Fruit fly (Drosophila melanogaster) whole organism, embryonic: ENCODE data around the gene Gdi.

Experiments
- Adf1 ChIP-seq: fragments of 200-800 bp; sonication (Bioruptor generic); IDR thresholded peaks from 2 replicates; pipeline ENCODE4 v1.3.6; 2022; ENCODE audit warnings: missing biosample characterization, missing genetic modification characterization
- CG10366 ChIP-seq: fragments of 200-800 bp; sonication (Bioruptor generic); IDR thresholded peaks from 2 replicates; pipeline ENCODE4 v1.3.6; 2022; ENCODE audit warnings: missing biosample characterization, missing genetic modification characterization
- CG12104 ChIP-seq: fragments of 200-800 bp; sonication (Bioruptor generic); optimal IDR thresholded peaks from 3 replicates; lab custom pipeline; 2016; ENCODE audit warnings: missing biosample characterization, missing genetic modification characterization
- CG18262 ChIP-seq: fragments of 200-800 bp; optimal IDR thresholded peaks from 3 replicates; lab custom pipeline; 2019; ENCODE audit warnings: missing biosample characterization, mild to moderate bottlenecking, missing genetic modification characterization, moderate library complexity
- CG18619 ChIP-seq: fragments of 200-800 bp; sonication (Bioruptor generic); optimal IDR thresholded peaks from 3 replicates; lab custom pipeline; 2017; ENCODE audit warnings: missing biosample characterization, mild to moderate bottlenecking, missing genetic modification characterization
- CG2116 ChIP-seq: fragments of 200-800 bp; sonication (Bioruptor generic); optimal IDR thresholded peaks from 3 replicates; lab custom pipeline; 2018; ENCODE audit warnings: missing biosample characterization, mild to moderate bottlenecking, missing genetic modification characterization
- CG31224 ChIP-seq: fragments of 200-800 bp; sonication (Bioruptor generic); IDR thresholded peaks from 2 replicates; pipeline ENCODE4 v1.3.6; 2022; ENCODE audit warnings: missing biosample characterization, missing genetic modification characterization
- CG31388 ChIP-seq: fragments of 200-800 bp; sonication (Bioruptor generic); optimal IDR thresholded peaks from 2 replicates; lab custom pipeline; 2016; ENCODE audit warnings: missing biosample characterization, missing genetic modification characterization
- CG31441 ChIP-seq: fragments of 200-800 bp; sonication (Bioruptor generic); IDR thresholded peaks from 2 replicates; pipeline ENCODE4 v1.3.6; 2022; ENCODE audit warnings: missing biosample characterization, missing genetic modification characterization
- CG3847 ChIP-seq: fragments of 200-800 bp; sonication (Bioruptor generic); IDR thresholded peaks from 2 replicates; pipeline ENCODE4 v1.3.6; 2022; ENCODE audit warnings: missing biosample characterization, missing genetic modification characterization
- CG4424 ChIP-seq: fragments of 200-800 bp; sonication (Bioruptor generic); optimal IDR thresholded peaks from 3 replicates; lab custom pipeline; 2016; ENCODE audit warnings: missing biosample characterization, missing genetic modification characterization
- CG6272 ChIP-seq: fragments of 200-800 bp; sonication (Bioruptor generic); IDR thresholded peaks from 2 replicates; pipeline ENCODE4 v1.3.6; 2022; ENCODE audit warnings: missing biosample characterization, missing genetic modification characterization
- CG6654 ChIP-seq: fragments of 200-800 bp; sonication (Bioruptor generic); optimal IDR thresholded peaks from 2 replicates; lab custom pipeline; 2017; ENCODE audit warnings: missing biosample characterization, mild to moderate bottlenecking, missing genetic modification characterization
- CG6813 ChIP-seq: fragments of 200-800 bp; sonication (Bioruptor generic); optimal IDR thresholded peaks from 2 replicates; lab custom pipeline; 2017; ENCODE audit warnings: missing biosample characterization, missing genetic modification characterization, mild to moderate bottlenecking, moderate library complexity, missing genetic modification reagents
- CG7271 ChIP-seq: fragments of 200-800 bp; sonication (Bioruptor generic); optimal IDR thresholded peaks from 2 replicates; lab custom pipeline; 2018; ENCODE audit warnings: missing biosample characterization, mild to moderate bottlenecking, missing genetic modification characterization, moderate library complexity
- CG7745 ChIP-seq: fragments of 200-800 bp; sonication (Bioruptor generic); optimal IDR thresholded peaks from 2 replicates; lab custom pipeline; 2018; ENCODE audit warnings: missing biosample characterization, mild to moderate bottlenecking, missing genetic modification characterization, moderate library complexity
- CG9215 ChIP-seq: fragments of 200-800 bp; sonication (Bioruptor generic); IDR thresholded peaks from 2 replicates; pipeline ENCODE4 v1.3.6; 2022; ENCODE audit warnings: missing biosample characterization, missing genetic modification characterization
- D19A ChIP-seq: fragments of 200-800 bp; optimal IDR thresholded peaks from 3 replicates; lab custom pipeline; 2019; ENCODE audit warnings: missing biosample characterization, mild to moderate bottlenecking, missing genetic modification characterization, moderate library complexity
- Dek ChIP-seq: fragments of 200-800 bp; sonication (Bioruptor generic); optimal IDR thresholded peaks from 3 replicates; lab custom pipeline; 2019; ENCODE audit warnings: missing biosample characterization, mild to moderate bottlenecking, missing genetic modification characterization, moderate library complexity
- Doc2 ChIP-seq: fragments of 200-800 bp; sonication (Bioruptor generic); IDR thresholded peaks from 2 replicates; pipeline ENCODE4 v1.3.6; 2022; ENCODE audit warnings: missing biosample characterization, missing genetic modification characterization
- Ets65A ChIP-seq: fragments of 200-800 bp; sonication (Bioruptor generic); peaks from one replicate; lab custom pipeline; 2016; ENCODE audit warnings: missing biosample characterization, missing genetic modification characterization
- H2.0 ChIP-seq: fragments of 200-800 bp; sonication (Bioruptor generic); IDR thresholded peaks from 2 replicates; pipeline ENCODE4 v1.3.6; 2022; ENCODE audit warnings: missing biosample characterization, missing genetic modification characterization
- Hey ChIP-seq: fragments of 200-800 bp; sonication (Bioruptor generic); optimal IDR thresholded peaks from 3 replicates; lab custom pipeline; 2018; ENCODE audit warnings: missing biosample characterization, mild to moderate bottlenecking, missing genetic modification characterization
- HmgZ ChIP-seq: fragments of 200-800 bp; sonication (Bioruptor generic); optimal IDR thresholded peaks from 2 replicates; lab custom pipeline; 2018; ENCODE audit warnings: missing biosample characterization, mild to moderate bottlenecking, missing genetic modification characterization
- Hmx ChIP-seq: fragments of 200-800 bp; sonication (Bioruptor generic); optimal IDR thresholded peaks from 2 replicates; lab custom pipeline; 2016; ENCODE audit warnings: missing biosample characterization, missing genetic modification characterization
- Jarid2 ChIP-seq: fragments of 200-800 bp; sonication (Bioruptor generic); optimal IDR thresholded peaks from 3 replicates; lab custom pipeline; 2017; ENCODE audit warnings: mild to moderate bottlenecking, missing biosample characterization, missing genetic modification reagents, missing genetic modification characterization
- Kr ChIP-seq: fragments of 200-800 bp; sonication (Bioruptor generic); optimal IDR thresholded peaks from 2 replicates; lab custom pipeline; 2017; ENCODE audit warnings: missing biosample characterization, mild to moderate bottlenecking, missing genetic modification characterization
- NC2α ChIP-seq: fragments of 200-800 bp; sonication (Bioruptor generic); optimal IDR thresholded peaks from 2 replicates; lab custom pipeline; 2016; ENCODE audit warnings: missing biosample characterization, missing genetic modification characterization
- Ptx1 ChIP-seq: fragments of 200-800 bp; sonication (Bioruptor generic); IDR thresholded peaks from 2 replicates; pipeline ENCODE4 v1.3.6; 2022; ENCODE audit warnings: missing biosample characterization, missing genetic modification characterization
- Rx ChIP-seq: fragments of 200-800 bp; sonication (Bioruptor generic); IDR thresholded peaks from 2 replicates; pipeline ENCODE4 v1.3.6; 2022; ENCODE audit warnings: missing biosample characterization, missing genetic modification characterization
- ab ChIP-seq: fragments of 200-800 bp; sonication (Bioruptor generic); optimal IDR thresholded peaks from 2 replicates; lab custom pipeline; 2016; ENCODE audit warnings: missing biosample characterization, missing genetic modification characterization
- ara ChIP-seq: fragments of 200-800 bp; sonication (Bioruptor generic); IDR thresholded peaks from 2 replicates; pipeline ENCODE4 v1.3.6; 2022; ENCODE audit warnings: missing biosample characterization, missing genetic modification characterization
- ato ChIP-seq: fragments of 200-800 bp; sonication (Bioruptor generic); IDR thresholded peaks from 2 replicates; pipeline ENCODE4 v1.3.6; 2022; ENCODE audit warnings: missing biosample characterization, missing genetic modification characterization; ENCODE audit not compliant: partially characterized antibody
- corto ChIP-seq: fragments of 200-800 bp; sonication (Bioruptor generic); optimal IDR thresholded peaks from 2 replicates; lab custom pipeline; 2016; ENCODE audit warnings: missing biosample characterization, mild to moderate bottlenecking, missing genetic modification characterization, moderate library complexity
- dmrt11E ChIP-seq: fragments of 200-800 bp; sonication (Bioruptor generic); optimal IDR thresholded peaks from 3 replicates; lab custom pipeline; 2018; ENCODE audit warnings: missing biosample characterization, mild to moderate bottlenecking, missing genetic modification characterization, moderate library complexity
- ems ChIP-seq: fragments of 200-800 bp; sonication (Bioruptor generic); optimal IDR thresholded peaks from 3 replicates; lab custom pipeline; 2016; ENCODE audit warnings: missing biosample characterization, missing genetic modification characterization
- exex ChIP-seq: fragments of 200-800 bp; sonication (Bioruptor generic); optimal IDR thresholded peaks from 4 replicates; lab custom pipeline; 2018; ENCODE audit warnings: missing biosample characterization, mild to moderate bottlenecking, missing genetic modification characterization, moderate library complexity
- fd102C ChIP-seq: fragments of 200-800 bp; sonication (Bioruptor generic); optimal IDR thresholded peaks from 2 replicates; lab custom pipeline; 2018; ENCODE audit warnings: missing biosample characterization, mild to moderate bottlenecking, missing genetic modification characterization, moderate library complexity
- fd3F ChIP-seq: fragments of 200-800 bp; sonication (Bioruptor generic); optimal IDR thresholded peaks from 2 replicates; lab custom pipeline; 2018; ENCODE audit warnings: missing biosample characterization, mild to moderate bottlenecking, missing genetic modification characterization, moderate library complexity
- fru ChIP-seq: fragments of >200 bp; optimal IDR thresholded peaks from 2 replicates; lab custom pipeline; 2017
- gcm2 ChIP-seq: fragments of 200-800 bp; sonication (Bioruptor generic); optimal IDR thresholded peaks from 2 replicates; lab custom pipeline; 2016; ENCODE audit warnings: missing biosample characterization, missing genetic modification characterization
- her ChIP-seq: fragments of 200-800 bp; sonication (Bioruptor generic); optimal IDR thresholded peaks from 2 replicates; lab custom pipeline; 2016; ENCODE audit warnings: missing biosample characterization, missing genetic modification characterization
- jumu ChIP-seq: fragments of 200-800 bp; sonication (Bioruptor generic); optimal IDR thresholded peaks from 3 replicates; lab custom pipeline; 2016; ENCODE audit warnings: missing biosample characterization, missing genetic modification characterization
- lbe ChIP-seq: fragments of 200-800 bp; sonication (Bioruptor generic); optimal IDR thresholded peaks from 2 replicates; lab custom pipeline; 2016; ENCODE audit warnings: missing biosample characterization, mild to moderate bottlenecking, missing genetic modification characterization
- lola ChIP-seq, 3 experiments: fragments of >200 bp in 2 of 3; fragments of 200-800 bp in 1 of 3; sonication (Bioruptor generic) in 1 of 3; optimal IDR thresholded peaks; 2 replicates each; lab custom pipeline; 2017 to 2019; ENCODE audit warnings: missing biosample characterization in 3 of 3, missing genetic modification characterization in 3 of 3, mild to moderate bottlenecking in 1 of 3, moderate library complexity in 1 of 3
- maf-S ChIP-seq: fragments of 200-800 bp; sonication (Bioruptor generic); optimal IDR thresholded peaks from 2 replicates; lab custom pipeline; 2016; ENCODE audit warnings: missing biosample characterization, missing genetic modification characterization
- pnt ChIP-seq: fragments of 200-800 bp; sonication (Bioruptor generic); optimal IDR thresholded peaks from 3 replicates; lab custom pipeline; 2016; ENCODE audit warnings: missing biosample characterization, missing genetic modification characterization
- ranshi ChIP-seq: fragments of 200-800 bp; sonication (Bioruptor generic); IDR thresholded peaks from 2 replicates; pipeline ENCODE4 v1.3.6; 2022; ENCODE audit warnings: missing biosample characterization, missing genetic modification characterization
- tx ChIP-seq: fragments of 200-800 bp; sonication (Bioruptor generic); optimal IDR thresholded peaks from 2 replicates; lab custom pipeline; 2016; ENCODE audit warnings: missing biosample characterization, missing genetic modification characterization
- usp ChIP-seq: fragments of >200 bp; optimal IDR thresholded peaks from 2 replicates; lab custom pipeline; 2017; ENCODE audit warnings: missing biosample characterization, missing genetic modification characterization
- z ChIP-seq: fragments of 200-800 bp; sonication (Bioruptor generic); IDR thresholded peaks from 3 replicates; pipeline ENCODE4 v1.3.6; 2022; ENCODE audit warnings: missing biosample characterization, missing genetic modification characterization

Gene Gdi

dm6 chr2L:9496378-9497284 lies 2.0 kb upstream of the Gdi start (continued):
- peak; percentile 16; the same call in 1 of the 2 replicates for TF ChIP-seq CG6272 (GFP tag; lab: Robert Waterston, UW)
- no peak for TF ChIP-seq CG7745 (tag; lab: Kevin White, UChicago)
- TF ChIP-seq maf-S (GFP tag; lab: Kevin White, UChicago): no peak
- TF ChIP-seq NC2α: no peak
- no peak for TF ChIP-seq fd3F
- TF ChIP-seq pnt: no peak
- no peak for TF ChIP-seq Hmx (GFP tag; lab: Kevin White, UChicago)
- no peak for TF ChIP-seq ab (GFP tag; lab: Kevin White, UChicago)
- TF ChIP-seq Doc2 (GFP tag; lab: Robert Waterston, UW): no peak
- TF ChIP-seq CG31388: no peak
- TF ChIP-seq ems (GFP tag; lab: Kevin White, UChicago): no peak
- peak; percentile 41 for TF ChIP-seq Ptx1 (GFP tag; lab: Robert Waterston, UW)
- TF ChIP-seq CG7271 (tag; lab: Kevin White, UChicago): no peak
- TF ChIP-seq fru (lab: Kevin White, UChicago): no peak
- no peak for TF ChIP-seq jumu (GFP tag; lab: Kevin White, UChicago)
- no peak for TF ChIP-seq Jarid2 (GFP tag; lab: Kevin White, UChicago)
- no peak for TF ChIP-seq Dek
- TF ChIP-seq Adf1 (GFP tag; lab: Robert Waterston, UW): no peak
- no peak for TF ChIP-seq CG6654 (GFP tag; lab: Kevin White, UChicago)
- TF ChIP-seq CG3847 (GFP tag; lab: Robert Waterston, UW): no peak
- no peak for TF ChIP-seq HmgZ (tag; lab: Kevin White, UChicago)
- no peak for TF ChIP-seq dmrt11E
- TF ChIP-seq Hey (tag; lab: Kevin White, UChicago): no peak
- TF ChIP-seq ato (GFP tag; lab: Robert Waterston, UW): no peak
- no peak for TF ChIP-seq CG10366 (GFP tag; lab: Robert Waterston, UW)
- no peak for TF ChIP-seq Ets65A
- TF ChIP-seq CG4424 (GFP tag; lab: Kevin White, UChicago): peak; percentile 10
- no peak for TF ChIP-seq Kr (GFP tag; lab: Kevin White, UChicago)
- no peak for TF ChIP-seq Rx (GFP tag; lab: Robert Waterston, UW)
- no peak for TF ChIP-seq fd102C
- peak; percentile 38; the same call in 1 of the 2 replicates for TF ChIP-seq H2.0 (GFP tag; lab: Robert Waterston, UW)
- peak in 1 of 3 experiments; percentile 53 for TF ChIP-seq lola (GFP tag; optimal IDR thresholded peaks at IDR 0.05; lab: Kevin White, UChicago)
- TF ChIP-seq tx (GFP tag; lab: Kevin White, UChicago): no peak
- peak; percentile 66 for TF ChIP-seq D19A (tag; lab: Kevin White, UChicago)
- no peak for TF ChIP-seq z (GFP tag; lab: Robert Waterston, UW)
- TF ChIP-seq CG18619 (GFP tag; lab: Kevin White, UChicago): no peak
- TF ChIP-seq CG2116 (GFP tag; lab: Kevin White, UChicago): no peak
- no peak for TF ChIP-seq CG31224 (GFP tag; lab: Robert Waterston, UW)
- no peak for TF ChIP-seq CG12104 (GFP tag; lab: Kevin White, UChicago)
- no peak for TF ChIP-seq ranshi
- TF ChIP-seq CG9215 (GFP tag; lab: Robert Waterston, UW): no peak
- no peak for TF ChIP-seq lbe (GFP tag; lab: Kevin White, UChicago)
- peak; percentile 43 for TF ChIP-seq CG18262 (tag; lab: Kevin White, UChicago)
- TF ChIP-seq her (GFP tag; lab: Kevin White, UChicago): no peak
- no peak for TF ChIP-seq exex
- peak; percentile 27 for TF ChIP-seq corto (GFP tag; lab: Kevin White, UChicago)
- no peak for TF ChIP-seq ara (GFP tag; lab: Robert Waterston, UW)
- TF ChIP-seq usp: no peak
- TF ChIP-seq gcm2 (GFP tag; lab: Kevin White, UChicago): no peak
- TF ChIP-seq CG31441 (GFP tag; lab: Robert Waterston, UW): peak; percentile 30; the same call in 1 of the 2 replicates
- TF ChIP-seq CG6813 (GFP tag; lab: Kevin White, UChicago): no peak
